Worm (Caenorhabditis elegans): ENCODE results near the gene kin-15.
"Not testable (repeated sequence)": the region's sequence is repeated elsewhere in the genome, so short reads cannot be mapped to it uniquely, and the experiment has no call there.

DNA sequence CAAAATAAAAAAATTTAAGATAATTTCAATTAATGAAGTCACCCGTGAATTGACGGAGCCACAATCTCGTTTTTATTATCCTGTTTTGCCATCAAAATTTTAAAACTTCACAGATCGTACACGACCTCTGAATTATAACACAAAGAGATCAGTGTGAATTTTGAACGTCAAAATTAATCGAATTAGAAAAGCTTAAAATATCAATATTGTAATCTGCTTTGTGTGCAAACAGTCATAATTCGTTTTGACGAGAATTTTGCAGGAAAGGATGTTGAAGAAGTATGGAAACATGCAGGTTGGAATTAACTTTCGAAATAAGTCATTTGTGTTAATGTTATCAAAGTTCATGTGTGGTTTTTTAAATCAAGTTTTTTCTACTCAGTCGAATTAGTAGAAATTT lies 28.4 kb upstream of the kin-15 start, which contains the start of gene chil-21:
- not testable (repeated sequence) for TF ChIP-seq skn-1, elt-1, nhr-11, nhr-25, lin-15B, nhr-12, nhr-28 (tag; optimal IDR thresholded peaks at IDR 0.05)

Measured in whole organism, L3 larva.